Fruit fly (Drosophila melanogaster) whole organism, embryonic: ENCODE results near the gene Eip93F.

Experiments
- Ada2b ChIP-seq: fragments of 200-800 bp; sonication (Bioruptor generic); IDR thresholded peaks from 2 replicates; pipeline ENCODE4 v1.3.6; 2022; ENCODE audit warnings: missing biosample characterization, missing genetic modification characterization
- Adf1 ChIP-seq: fragments of 200-800 bp; sonication (Bioruptor generic); IDR thresholded peaks from 2 replicates; pipeline ENCODE4 v1.3.6; 2022; ENCODE audit warnings: missing biosample characterization, missing genetic modification characterization
- CG10147 ChIP-seq: fragments of 200-800 bp; sonication (Bioruptor generic); optimal IDR thresholded peaks from 2 replicates; lab custom pipeline; 2019; ENCODE audit warnings: missing biosample characterization, mild to moderate bottlenecking, missing genetic modification characterization, moderate library complexity
- CG10979 ChIP-seq: fragments of 200-800 bp; sonication (Bioruptor generic); optimal IDR thresholded peaks from 2 replicates; lab custom pipeline; 2018; ENCODE audit warnings: missing biosample characterization, mild to moderate bottlenecking, missing genetic modification characterization, moderate library complexity
- CG11085 ChIP-seq: fragments of 200-800 bp; sonication (Bioruptor generic); IDR thresholded peaks from 2 replicates; pipeline ENCODE4 v1.3.6; 2022; ENCODE audit warnings: missing biosample characterization, missing genetic modification characterization
- CG11560 ChIP-seq: fragments of 200-800 bp; sonication (Bioruptor generic); IDR thresholded peaks from 3 replicates; pipeline ENCODE4 v1.3.6; 2022; ENCODE audit warnings: missing biosample characterization, missing genetic modification characterization
- CG11696 ChIP-seq: fragments of 200-800 bp; sonication (Bioruptor generic); IDR thresholded peaks from 2 replicates; pipeline ENCODE4 v1.3.6; 2022; ENCODE audit warnings: missing biosample characterization, missing genetic modification characterization
- CG12942 ChIP-seq: fragments of 200-800 bp; sonication (Bioruptor generic); optimal IDR thresholded peaks from 3 replicates; lab custom pipeline; 2016; ENCODE audit warnings: missing biosample characterization, missing genetic modification characterization
- CG13296 ChIP-seq: fragments of 200-800 bp; sonication (Bioruptor generic); optimal IDR thresholded peaks from 3 replicates; lab custom pipeline; 2018; ENCODE audit warnings: missing biosample characterization, mild to moderate bottlenecking, missing genetic modification characterization
- CG13894 ChIP-seq: fragments of 200-800 bp; sonication (Bioruptor generic); optimal IDR thresholded peaks from 3 replicates; lab custom pipeline; 2018; ENCODE audit warnings: missing biosample characterization, mild to moderate bottlenecking, missing genetic modification characterization, moderate library complexity
- CG14441 ChIP-seq: fragments of 200-800 bp; sonication (Bioruptor generic); IDR thresholded peaks from 2 replicates; pipeline ENCODE4 v1.3.6; 2022; ENCODE audit warnings: missing biosample characterization, missing genetic modification characterization
- CG15011 ChIP-seq: fragments of 200-800 bp; sonication (Bioruptor generic); optimal IDR thresholded peaks from 3 replicates; lab custom pipeline; 2018; ENCODE audit warnings: missing biosample characterization, mild to moderate bottlenecking, missing genetic modification characterization
- CG18476 ChIP-seq: fragments of 200-800 bp; sonication (Bioruptor generic); optimal IDR thresholded peaks from 2 replicates; lab custom pipeline; 2016; ENCODE audit warnings: missing biosample characterization, mild to moderate bottlenecking, missing genetic modification characterization
- CG18599 ChIP-seq: fragments of 200-800 bp; sonication (Bioruptor generic); optimal IDR thresholded peaks from 3 replicates; lab custom pipeline; 2017; ENCODE audit warnings: missing biosample characterization, missing genetic modification characterization, mild to moderate bottlenecking, moderate library complexity, missing genetic modification reagents
- CG6791 ChIP-seq: fragments of 200-800 bp; sonication (Bioruptor generic); IDR thresholded peaks from 3 replicates; pipeline ENCODE4 v1.3.6; 2022; ENCODE audit warnings: missing biosample characterization, missing genetic modification characterization; ENCODE audit not compliant: partially characterized antibody
- CG7357 ChIP-seq: fragments of 200-800 bp; sonication (Bioruptor generic); IDR thresholded peaks from 3 replicates; pipeline ENCODE4 v1.3.6; 2022; ENCODE audit warnings: missing biosample characterization, missing genetic modification characterization
- CG7963 ChIP-seq: fragments of 200-800 bp; sonication (Bioruptor generic); IDR thresholded peaks from 3 replicates; pipeline ENCODE4 v1.3.6; 2022; ENCODE audit warnings: missing biosample characterization, missing genetic modification characterization; ENCODE audit not compliant: partially characterized antibody
- CG8924 ChIP-seq: fragments of 200-800 bp; optimal IDR thresholded peaks from 3 replicates; lab custom pipeline; 2019; ENCODE audit warnings: missing biosample characterization, mild to moderate bottlenecking, missing genetic modification characterization, moderate library complexity
- Jarid2 ChIP-seq: fragments of 200-800 bp; sonication (Bioruptor generic); optimal IDR thresholded peaks from 3 replicates; lab custom pipeline; 2017; ENCODE audit warnings: mild to moderate bottlenecking, missing biosample characterization, missing genetic modification reagents, missing genetic modification characterization
- MESR4 ChIP-seq: fragments of 200-800 bp; sonication (Bioruptor generic); optimal IDR thresholded peaks from 2 replicates; lab custom pipeline; 2018; ENCODE audit warnings: missing biosample characterization, mild to moderate bottlenecking, missing genetic modification characterization, moderate library complexity
- Nf-YB ChIP-seq: fragments of 200-800 bp; sonication (Bioruptor generic); optimal IDR thresholded peaks from 3 replicates; lab custom pipeline; 2019; ENCODE audit warnings: missing biosample characterization, mild to moderate bottlenecking, missing genetic modification characterization, moderate library complexity
- NfI ChIP-seq: fragments of 200-800 bp; sonication (Bioruptor generic); optimal IDR thresholded peaks from 3 replicates; lab custom pipeline; 2018; ENCODE audit warnings: missing biosample characterization, mild to moderate bottlenecking, missing genetic modification characterization, moderate library complexity
- Ssrp ChIP-seq: fragments of 200-800 bp; sonication (Bioruptor generic); optimal IDR thresholded peaks from 2 replicates; lab custom pipeline; 2018; ENCODE audit warnings: missing biosample characterization, mild to moderate bottlenecking, missing genetic modification characterization, moderate library complexity
- TFAM ChIP-seq: fragments of 200-800 bp; sonication (Bioruptor generic); optimal IDR thresholded peaks from 2 replicates; lab custom pipeline; 2017; ENCODE audit warnings: missing biosample characterization, missing genetic modification characterization, inconsistent platforms
- Vsx1 ChIP-seq: fragments of 200-800 bp; sonication (Bioruptor generic); optimal IDR thresholded peaks from 2 replicates; lab custom pipeline; 2017; ENCODE audit warnings: missing biosample characterization, mild to moderate bottlenecking, missing genetic modification characterization, missing genetic modification reagents
- ap ChIP-seq: fragments of 200-800 bp; sonication (Bioruptor generic); IDR thresholded peaks from 2 replicates; pipeline ENCODE4 v1.3.6; 2022; ENCODE audit warnings: missing biosample characterization, missing genetic modification characterization
- ato ChIP-seq: fragments of 200-800 bp; sonication (Bioruptor generic); IDR thresholded peaks from 2 replicates; pipeline ENCODE4 v1.3.6; 2022; ENCODE audit warnings: missing biosample characterization, missing genetic modification characterization; ENCODE audit not compliant: partially characterized antibody
- bigmax ChIP-seq: fragments of 200-800 bp; sonication (Bioruptor generic); optimal IDR thresholded peaks from 2 replicates; lab custom pipeline; 2018; ENCODE audit warnings: missing biosample characterization, mild to moderate bottlenecking, missing genetic modification characterization
- caup ChIP-seq: fragments of 200-800 bp; sonication (Bioruptor generic); optimal IDR thresholded peaks from 3 replicates; lab custom pipeline; 2017; ENCODE audit warnings: missing biosample characterization, mild to moderate bottlenecking, missing genetic modification characterization, moderate library complexity; ENCODE audit not compliant: severe bottlenecking
- crol ChIP-seq: fragments of 200-800 bp; sonication (Bioruptor generic); IDR thresholded peaks from 2 replicates; pipeline ENCODE4 v1.3.6; 2022; ENCODE audit warnings: missing biosample characterization, missing genetic modification characterization
- dpn ChIP-seq, 2 experiments: fragments of 200-800 bp; sonication (Bioruptor generic); optimal IDR thresholded peaks; 3 replicates each; lab custom pipeline; 2016; ENCODE audit warnings: missing biosample characterization in 2 of 2, missing genetic modification characterization in 2 of 2
- emc ChIP-seq: fragments of 200-800 bp; sonication (Bioruptor generic); optimal IDR thresholded peaks from 2 replicates; lab custom pipeline; 2016; ENCODE audit warnings: missing biosample characterization, missing genetic modification characterization
- esg ChIP-seq: fragments of 200-800 bp; sonication (Bioruptor generic); conservative IDR thresholded peaks from 2 replicates; pipeline ENCODE4 v1.3.6; 2022; ENCODE audit warnings: missing biosample characterization, missing genetic modification characterization
- fd96Cb ChIP-seq: fragments of 200-800 bp; sonication (Bioruptor generic); optimal IDR thresholded peaks from 2 replicates; lab custom pipeline; 2018; ENCODE audit warnings: missing biosample characterization, mild to moderate bottlenecking, missing genetic modification characterization, moderate library complexity
- gcm ChIP-seq: fragments of 200-800 bp; sonication (Bioruptor generic); optimal IDR thresholded peaks from 2 replicates; lab custom pipeline; 2019; ENCODE audit warnings: missing biosample characterization, mild to moderate bottlenecking, missing genetic modification characterization, moderate library complexity
- insv ChIP-seq, 2 experiments: fragments of 200-800 bp; sonication (Bioruptor generic); optimal IDR thresholded peaks; 3 replicates each; lab custom pipeline; 2016 to 2018; ENCODE audit warnings: missing biosample characterization in 2 of 2, missing genetic modification characterization in 2 of 2
- klu ChIP-seq: fragments of 200-800 bp; sonication (Bioruptor generic); IDR thresholded peaks from 2 replicates; pipeline ENCODE4 v1.3.6; 2022; ENCODE audit warnings: missing biosample characterization, missing genetic modification characterization
- lmd ChIP-seq: fragments of 200-800 bp; sonication (Bioruptor generic); IDR thresholded peaks from 2 replicates; pipeline ENCODE4 v1.3.6; 2022; ENCODE audit warnings: missing biosample characterization, missing genetic modification characterization
- peb ChIP-seq: fragments of 200-800 bp; sonication (Bioruptor generic); IDR thresholded peaks from 2 replicates; pipeline ENCODE4 v1.3.6; 2022; ENCODE audit warnings: missing biosample characterization, missing genetic modification characterization
- psq ChIP-seq: fragments of 200-800 bp; sonication (Bioruptor generic); optimal IDR thresholded peaks from 2 replicates; lab custom pipeline; 2017; ENCODE audit warnings: missing biosample characterization, missing genetic modification characterization
- salm ChIP-seq: fragments of 200-800 bp; sonication (Bioruptor generic); optimal IDR thresholded peaks from 2 replicates; lab custom pipeline; 2018; ENCODE audit warnings: missing biosample characterization, mild to moderate bottlenecking, missing genetic modification characterization
- scrt ChIP-seq: fragments of 200-800 bp; sonication (Bioruptor generic); optimal IDR thresholded peaks from 2 replicates; lab custom pipeline; 2018; ENCODE audit warnings: missing biosample characterization, mild to moderate bottlenecking, missing genetic modification characterization, moderate library complexity
- sna ChIP-seq: fragments of 200-800 bp; sonication (Bioruptor generic); IDR thresholded peaks from 2 replicates; pipeline ENCODE4 v1.3.6; 2022; ENCODE audit warnings: missing biosample characterization, missing genetic modification characterization; ENCODE audit not compliant: partially characterized antibody
- stc ChIP-seq: fragments of 200-800 bp; sonication (Bioruptor generic); IDR thresholded peaks from 2 replicates; pipeline ENCODE4 v1.3.6; 2022; ENCODE audit warnings: missing biosample characterization, missing genetic modification characterization
- sug ChIP-seq: fragments of 200-800 bp; optimal IDR thresholded peaks from 2 replicates; lab custom pipeline; 2019; ENCODE audit warnings: missing biosample characterization, mild to moderate bottlenecking, missing genetic modification characterization, moderate library complexity
- vnd ChIP-seq: fragments of 200-800 bp; sonication (Bioruptor generic); IDR thresholded peaks from 3 replicates; pipeline ENCODE4 v1.3.6; 2022; ENCODE audit warnings: missing biosample characterization, missing genetic modification characterization; ENCODE audit not compliant: partially characterized antibody
- zfh1 ChIP-seq: fragments of 200-800 bp; sonication (Bioruptor generic); IDR thresholded peaks from 3 replicates; pipeline ENCODE4 v1.3.6; 2022; ENCODE audit warnings: missing biosample characterization, missing genetic modification characterization

The Eip93F gene

dm6 chr3R:22026922-22027742 is 78.2 kb downstream of the Eip93F start, which contains the start of the genes Cchl and ND-42 (continued):
- TF ChIP-seq CG18599 (GFP tag; lab: Kevin White, UChicago) (peak; percentile 85), Vsx1 (GFP tag; lab: Kevin White, UChicago) (no peak), sug (peak; percentile 88), scrt (GFP tag; lab: Kevin White, UChicago) (no peak), sna (peak; percentile 65; the same call in 1 of the 2 replicates), CG12942 (peak; percentile 63), CG7963 (no peak), CG13296 (GFP tag; lab: Kevin White, UChicago) (peak; percentile 80), vnd (GFP tag; lab: Robert Waterston, UW) (0 out of 3 replicates have a peak, but pooled peaks have one; percentile 44), CG10147 (GFP tag; lab: Kevin White, UChicago) (peak; percentile 64), Ada2b (GFP tag; lab: Robert Waterston, UW) (peak; percentile 52), gcm (peak; percentile 64), psq (GFP tag; lab: Kevin White, UChicago) (peak; percentile 65), CG13894 (tag; lab: Kevin White, UChicago) (peak; percentile 85), salm (tag; lab: Kevin White, UChicago) (peak; percentile 5), CG18476 (GFP tag; lab: Kevin White, UChicago) (peak; percentile 80), CG10979 (tag; lab: Kevin White, UChicago) (peak; percentile 70), insv (GFP tag; optimal IDR thresholded peaks at IDR 0.05; lab: Kevin White, UChicago) (peak in 1 of 2 experiments; percentile 56), fd96Cb (tag; lab: Kevin White, UChicago) (peak; percentile 69), esg (GFP tag; lab: Robert Waterston, UW) (peak; percentile 58), dpn (GFP tag; optimal IDR thresholded peaks at IDR 0.05; lab: Kevin White, UChicago) (peak; percentile 71 to 78), MESR4 (GFP tag; lab: Kevin White, UChicago) (peak; percentile 49), Jarid2 (GFP tag; lab: Kevin White, UChicago) (no peak), CG14441 (GFP tag; lab: Robert Waterston, UW) (peak; percentile 72), lmd (GFP tag; lab: Robert Waterston, UW) (peak; percentile 64), caup (GFP tag; lab: Kevin White, UChicago) (peak; percentile 75), zfh1 (peak; percentile 48; the same call in 2 of the 3 replicates), CG7357 (peak; percentile 28; the same call in 1 of the 3 replicates), CG11085 (no peak), CG8924 (tag; lab: Kevin White, UChicago) (peak; percentile 81), ato (GFP tag; lab: Robert Waterston, UW) (0 out of 2 replicates have a peak, but pooled peaks have one; percentile 14), CG11560 (tag; lab: Robert Waterston, UW) (peak; percentile 36; the same call in 1 of the 3 replicates), TFAM (no peak), ap (GFP tag; lab: Robert Waterston, UW) (no peak; the same call in none of the 2 replicates), klu (GFP tag; lab: Robert Waterston, UW) (peak; percentile 75; the same call in 1 of the 2 replicates), crol (no peak), bigmax (GFP tag; lab: Kevin White, UChicago) (no peak), stc (GFP tag; lab: Robert Waterston, UW) (peak; percentile 28; the same call in 1 of the 2 replicates), CG11696 (GFP tag; lab: Robert Waterston, UW) (no peak), Ssrp (tag; lab: Kevin White, UChicago) (peak; percentile 74), NfI (GFP tag; lab: Kevin White, UChicago) (peak; percentile 79), CG15011 (GFP tag; lab: Kevin White, UChicago) (no peak), Nf-YB (GFP tag; lab: Kevin White, UChicago) (peak; percentile 51), CG6791 (GFP tag; lab: Robert Waterston, UW) (peak; percentile 37; the same call in 1 of the 3 replicates), peb (0 out of 2 replicates have a peak, but pooled peaks have one; percentile 12), Adf1 (GFP tag; lab: Robert Waterston, UW) (0 out of 2 replicates have a peak, but pooled peaks have one; percentile 19), emc (GFP tag; lab: Kevin White, UChicago) (peak; percentile 52)
